Worm (Caenorhabditis elegans): ENCODE measurements around the gene adm-2.

ce11 chrX:13687111-13687512, 643 bp upstream of the adm-2 start:
- TF ChIP-seq daf-12 (tag; optimal IDR thresholded peaks at IDR 0.05) (no peak), mdl-1 (tag; optimal IDR thresholded peaks at IDR 0.05) (peak; percentile 5), unc-62 (GFP tag; optimal IDR thresholded peaks at IDR 0.05) (peak; percentile 85), elt-1 (tag; optimal IDR thresholded peaks at IDR 0.05) (peak; percentile 43), unc-39 (tag; optimal IDR thresholded peaks at IDR 0.05) (no peak), jun-1 (tag; optimal IDR thresholded peaks at IDR 0.05) (no peak)

Data from whole organism, L3 larva.